Worm (Caenorhabditis elegans): ENCODE results near the gene F44D12.6.
A peak's percentile ranks its signal among the peaks of the same experiment; 100 is the strongest.

F44D12.6 gene

ce11 chrIV:10033053-10033452, at the start of gene F44D12.6:
F44D12.6 (plus strand) TSS chrIV:10033353.
- TF ChIP-seq dmd-8 (GFP tag; IDR thresholded peaks at IDR 0.05) = no peak
- TF ChIP-seq pha-4 (GFP tag; IDR thresholded peaks at IDR 0.05) = no peak
- TF ChIP-seq pha-4 (tag; optimal IDR thresholded peaks at IDR 0.05) = no peak
- TF ChIP-seq dpl-1 (GFP tag; optimal IDR thresholded peaks at IDR 0.05) = no peak
- TF ChIP-seq nhr-237 (tag; optimal IDR thresholded peaks at IDR 0.05) = no peak
- no peak for TF ChIP-seq ZK337.2 (GFP tag; IDR thresholded peaks at IDR 0.05)
- TF ChIP-seq zip-11 (GFP tag; IDR thresholded peaks at IDR 0.05) = no peak
- TF ChIP-seq fos-1 (tag; optimal IDR thresholded peaks at IDR 0.05) = no peak
- TF ChIP-seq ceh-20 (GFP tag; IDR thresholded peaks at IDR 0.05) = no peak
- TF ChIP-seq nhr-11 (tag; optimal IDR thresholded peaks at IDR 0.05) = no peak
- no peak for TF ChIP-seq ztf-7 (tag; optimal IDR thresholded peaks at IDR 0.05)
- no peak for TF ChIP-seq daf-12 (tag; optimal IDR thresholded peaks at IDR 0.05)
- no peak for TF ChIP-seq ceh-28 (tag; optimal IDR thresholded peaks at IDR 0.05)
- no peak for TF ChIP-seq daf-16 (GFP tag; optimal IDR thresholded peaks at IDR 0.05)
- TF ChIP-seq daf-16 (tag; optimal IDR thresholded peaks at IDR 0.05) = no peak
- TF ChIP-seq duxl-1 (tag; optimal IDR thresholded peaks at IDR 0.05; ENCODE audit: poor library complexity) = no peak
- TF ChIP-seq ceh-44 (GFP tag; IDR thresholded peaks at IDR 0.05) = no peak
- TF ChIP-seq mdt-29 (GFP tag; IDR thresholded peaks at IDR 0.05) = no peak
- no peak for TF ChIP-seq ceh-82 (tag; optimal IDR thresholded peaks at IDR 0.05)
- no peak for TF ChIP-seq R02D3.7 (tag; optimal IDR thresholded peaks at IDR 0.05)

ce11 chrIV:9989416-9989815, 43.7 kb upstream of the F44D12.6 start:
- TF ChIP-seq gei-8 (GFP tag; optimal IDR thresholded peaks at IDR 0.05) (peak; percentile 7), cey-2 (tag; optimal IDR thresholded peaks at IDR 0.05; ENCODE audit: borderline replicate concordance, insufficient read depth) (no peak), dpl-1 (GFP tag; optimal IDR thresholded peaks at IDR 0.05) (no peak), aha-1 (tag) (peak; percentile 55), lin-38 (GFP tag; IDR thresholded peaks at IDR 0.05) (peak; percentile 36; the same call in 1 of the 2 replicates), dmd-9 (GFP tag; IDR thresholded peaks at IDR 0.05) (no peak), lim-7 (GFP tag; IDR thresholded peaks at IDR 0.05) (no peak), ama-1 (optimal IDR thresholded peaks at IDR 0.05) (peak; percentile 40), madf-9 (GFP tag; conservative IDR thresholded peaks at IDR 0.05) (no peak), ztf-11 (tag; optimal IDR thresholded peaks at IDR 0.05) (no peak), T26A8.4 (GFP tag; IDR thresholded peaks at IDR 0.05) (0 out of 2 replicates have a peak, but pooled peaks have one; percentile 9), zfp-3 (GFP tag; conservative IDR thresholded peaks at IDR 0.05) (0 out of 2 replicates have a peak, but pooled peaks have one; percentile 19)

ce11 chrIV:9993403-9994132, 39.6 kb upstream of the F44D12.6 start:
- TF ChIP-seq php-3 (GFP tag; IDR thresholded peaks at IDR 0.05) (no peak), nhr-41 (GFP tag; IDR thresholded peaks at IDR 0.05) (0 out of 2 replicates have a peak, but pooled peaks have one; percentile 6), ZK546.5 (tag; optimal IDR thresholded peaks at IDR 0.05) (no peak), vab-7 (GFP tag; IDR thresholded peaks at IDR 0.05) (no peak), saeg-2 (GFP tag; IDR thresholded peaks at IDR 0.05) (0 out of 2 replicates have a peak, but pooled peaks have one; percentile 5), T20F7.1 (GFP tag; optimal IDR thresholded peaks at IDR 0.05) (peak; percentile 31), daf-19 (GFP tag; conservative IDR thresholded peaks at IDR 0.05) (no peak), egl-43 (GFP tag; IDR thresholded peaks at IDR 0.05) (no peak), spr-3 (GFP tag; optimal IDR thresholded peaks at IDR 0.05) (no peak), nhr-28 (tag; optimal IDR thresholded peaks at IDR 0.05) (peak; percentile 67), jun-1 (tag; optimal IDR thresholded peaks at IDR 0.05) (no peak), hmg-1.1 (GFP tag; IDR thresholded peaks at IDR 0.05) (no peak), dve-1 (tag; optimal IDR thresholded peaks at IDR 0.05; ENCODE audit: insufficient read depth) (peak; percentile 13), mxl-3 (GFP tag; optimal IDR thresholded peaks at IDR 0.05) (no peak), skn-1 (tag; optimal IDR thresholded peaks at IDR 0.05) (no peak), F44E2.7 (GFP tag; IDR thresholded peaks at IDR 0.05) (no peak), snpc-1.2 (GFP tag; IDR thresholded peaks at IDR 0.05) (0 out of 2 replicates have a peak, but pooled peaks have one; percentile 28), nhr-42 (GFP tag; IDR thresholded peaks at IDR 0.05) (no peak), nhr-76 (tag; optimal IDR thresholded peaks at IDR 0.05) (no peak), set-16 (GFP tag; IDR thresholded peaks at IDR 0.05) (no peak)

Data from whole organism, L4 larva.